Fruit fly (Drosophila melanogaster): ENCODE data around the gene RpLP1.

dm6 chr2L:452872-453271 is 33.1 kb downstream of the RpLP1 start, which contains the start of the genes crq and shv:
- no peak for TF ChIP-seq pan (optimal IDR thresholded peaks at IDR 0.05)
- TF ChIP-seq psq (optimal IDR thresholded peaks at IDR 0.05) = no peak
- no peak for TF ChIP-seq EcR (GFP tag; optimal IDR thresholded peaks at IDR 0.05)
- TF ChIP-seq CG8478 (optimal IDR thresholded peaks at IDR 0.05) = no peak
- no peak for TF ChIP-seq Dll (optimal IDR thresholded peaks at IDR 0.05)
- no peak for TF ChIP-seq usp (GFP tag; optimal IDR thresholded peaks at IDR 0.05)

All from whole organism.